Worm (Caenorhabditis elegans) whole organism, young adult: ENCODE results near the gene trx-3.

ENCODE experiments used
- B0019.2 ChIP-seq: fragments of 200-800 bp; sonication (Bioruptor generic); conservative IDR thresholded peaks from 2 replicates; pipeline ENCODE4 v1.3.6; 2022; ENCODE audit warnings: missing genetic modification reagents, missing genetic modification characterization, missing compliant biosample characterization
- B0336.3 ChIP-seq: fragments of 200-800 bp; sonication (Bioruptor generic); IDR thresholded peaks from 2 replicates; pipeline ENCODE4 v1.3.6; 2022; ENCODE audit warnings: missing genetic modification characterization, missing compliant biosample characterization
- D2030.7 ChIP-seq: fragments of 200-800 bp; sonication (Bioruptor generic); IDR thresholded peaks from 2 replicates; pipeline ENCODE4 v1.3.6; 2022; ENCODE audit warnings: missing genetic modification reagents, missing genetic modification characterization, missing compliant biosample characterization
- F49E8.2 ChIP-seq: sonication (generic microtip); optimal IDR thresholded peaks from 3 replicates; lab custom pipeline; 2017; ENCODE audit warnings: missing genetic modification characterization, mild to moderate bottlenecking, missing compliant biosample characterization, antibody characterized with exemption, moderate library complexity; ENCODE audit not compliant: insufficient read depth
- Y53F4B.3 ChIP-seq: fragments of 200-800 bp; sonication (Bioruptor generic); IDR thresholded peaks from 2 replicates; pipeline ENCODE4 v1.3.6; 2022; ENCODE audit warnings: missing genetic modification reagents, missing genetic modification characterization, missing compliant biosample characterization
- Y53G8AR.9 ChIP-seq: fragments of 200-800 bp; sonication (Bioruptor generic); conservative IDR thresholded peaks from 2 replicates; pipeline ENCODE4 v1.3.6; 2022; ENCODE audit warnings: missing genetic modification reagents, missing genetic modification characterization, missing compliant biosample characterization
- akir-1 ChIP-seq: fragments of 200-800 bp; sonication (Bioruptor generic); optimal IDR thresholded peaks from 2 replicates; lab custom pipeline; 2018; ENCODE audit warnings: mild to moderate bottlenecking, missing genetic modification characterization, moderate library complexity, missing compliant biosample characterization
- aptf-2 ChIP-seq: fragments of 200-800 bp; sonication (Bioruptor generic); conservative IDR thresholded peaks from 2 replicates; pipeline ENCODE4 v1.3.6; 2022; ENCODE audit warnings: missing genetic modification reagents, missing genetic modification characterization, missing compliant biosample characterization
- attf-3 ChIP-seq: fragments of 200-800 bp; sonication (Bioruptor generic); conservative IDR thresholded peaks from 2 replicates; pipeline ENCODE4 v1.3.6; 2022; ENCODE audit warnings: missing genetic modification reagents, missing genetic modification characterization, missing compliant biosample characterization
- attf-6 ChIP-seq: fragments of 200-800 bp; sonication (Bioruptor generic); IDR thresholded peaks from 2 replicates; pipeline ENCODE4 v1.3.6; 2022; ENCODE audit warnings: missing genetic modification reagents, missing genetic modification characterization, missing compliant biosample characterization
- bed-2 ChIP-seq: fragments of 200-800 bp; sonication (Bioruptor generic); IDR thresholded peaks from 2 replicates; pipeline ENCODE4 v1.3.6; 2022; ENCODE audit warnings: missing genetic modification reagents, missing genetic modification characterization, missing compliant biosample characterization
- ceh-91 ChIP-seq: fragments of 200-800 bp; sonication (Bioruptor generic); IDR thresholded peaks from 2 replicates; pipeline ENCODE4 v1.3.6; 2022; ENCODE audit warnings: missing genetic modification reagents, missing genetic modification characterization, missing compliant biosample characterization
- die-1 ChIP-seq: sonication (generic microtip); optimal IDR thresholded peaks from 2 replicates; lab custom pipeline; 2016; ENCODE audit warnings: missing genotype, mild to moderate bottlenecking, missing genetic modification characterization, missing compliant biosample characterization
- dox-1 ChIP-seq: fragments of 200-800 bp; sonication (Bioruptor generic); IDR thresholded peaks from 2 replicates; pipeline ENCODE4 v1.3.6; 2022; ENCODE audit warnings: missing genetic modification reagents, missing genetic modification characterization, missing compliant biosample characterization
- egrh-3 ChIP-seq: fragments of 200-800 bp; sonication (Bioruptor generic); IDR thresholded peaks from 2 replicates; pipeline ENCODE4 v1.3.6; 2022; ENCODE audit warnings: missing genetic modification reagents, missing genetic modification characterization, missing compliant biosample characterization
- gei-17 ChIP-seq: fragments of 200-800 bp; sonication (Bioruptor generic); optimal IDR thresholded peaks from 2 replicates; lab custom pipeline; 2018; ENCODE audit warnings: mild to moderate bottlenecking, missing genetic modification characterization, missing compliant biosample characterization
- hmg-1.2 ChIP-seq: fragments of 200-800 bp; sonication (Bioruptor generic); IDR thresholded peaks from 2 replicates; pipeline ENCODE4 v1.3.6; 2022; ENCODE audit warnings: missing genetic modification reagents, missing genetic modification characterization, missing compliant biosample characterization
- hrde-1 ChIP-seq: sonication (generic microtip); optimal IDR thresholded peaks from 2 replicates; lab custom pipeline; 2016; ENCODE audit warnings: missing genetic modification characterization, mild to moderate bottlenecking, missing compliant biosample characterization, moderate library complexity, missing genotype, missing genetic modification reagents, borderline replicate concordance
- let-526 ChIP-seq: fragments of 200-800 bp; sonication (Bioruptor generic); IDR thresholded peaks from 2 replicates; pipeline ENCODE4 v1.3.6; 2022; ENCODE audit warnings: missing genetic modification reagents, missing genetic modification characterization, missing compliant biosample characterization
- lin-26 ChIP-seq: fragments of 200-800 bp; sonication (Bioruptor generic); IDR thresholded peaks from 2 replicates; pipeline ENCODE4 v1.3.6; 2022; ENCODE audit warnings: missing genetic modification reagents, missing genetic modification characterization, missing compliant biosample characterization
- lsl-1 ChIP-seq: fragments of 200-800 bp; sonication (Bioruptor generic); optimal IDR thresholded peaks from 2 replicates; lab custom pipeline; 2018; ENCODE audit warnings: mild to moderate bottlenecking, missing genetic modification characterization, moderate library complexity, missing compliant biosample characterization
- lsy-27 ChIP-seq: sonication (generic microtip); optimal IDR thresholded peaks from 2 replicates; lab custom pipeline; 2017; ENCODE audit warnings: missing genetic modification characterization, mild to moderate bottlenecking, missing compliant biosample characterization, antibody characterized with exemption, missing genotype, borderline replicate concordance; ENCODE audit not compliant: insufficient read depth
- madf-10 ChIP-seq: sonication (generic microtip); optimal IDR thresholded peaks from 2 replicates; lab custom pipeline; 2016; ENCODE audit warnings: mild to moderate bottlenecking, missing genetic modification characterization, missing compliant biosample characterization
- mel-28 ChIP-seq: sonication (generic microtip); optimal IDR thresholded peaks from 2 replicates; lab custom pipeline; 2016; ENCODE audit warnings: borderline replicate concordance, mild to moderate bottlenecking, missing genetic modification characterization, missing compliant biosample characterization
- nfyb-1 ChIP-seq: fragments of 200-800 bp; sonication (Bioruptor generic); IDR thresholded peaks from 2 replicates; pipeline ENCODE4 v1.3.6; 2022; ENCODE audit warnings: missing genetic modification reagents, missing genetic modification characterization, missing compliant biosample characterization
- nhr-80 ChIP-seq: sonication (generic microtip); optimal IDR thresholded peaks from 2 replicates; lab custom pipeline; 2016; ENCODE audit warnings: missing genetic modification characterization, missing compliant biosample characterization
- pha-4 ChIP-seq: fragments of 150-350 bp; sonication (generic microtip); optimal IDR thresholded peaks from 2 replicates; lab custom pipeline; 2014; ENCODE audit warnings: missing biosample characterization, missing genetic modification reagents, missing genetic modification characterization
- rcor-1 ChIP-seq: fragments of 200-800 bp; sonication (Bioruptor generic); IDR thresholded peaks from 2 replicates; pipeline ENCODE4 v1.3.6; 2022; ENCODE audit warnings: missing genetic modification reagents, missing genetic modification characterization, missing compliant biosample characterization
- rec-8 ChIP-seq, 2 experiments: sonication (generic microtip); optimal IDR thresholded peaks; 2 replicates each; lab custom pipeline; 2016; ENCODE audit warnings: mild to moderate bottlenecking in 2 of 2, missing genetic modification characterization in 2 of 2, missing genetic modification reagents in 2 of 2, missing genotype in 2 of 2, missing biosample characterization in 1 of 2, missing compliant biosample characterization in 1 of 2, moderate library complexity in 1 of 2
- sea-2 ChIP-seq: fragments of 200-800 bp; sonication (Bioruptor generic); IDR thresholded peaks from 2 replicates; pipeline ENCODE4 v1.3.6; 2022; ENCODE audit warnings: missing genetic modification characterization, missing compliant biosample characterization
- snpc-3.4 ChIP-seq: sonication (generic microtip); optimal IDR thresholded peaks from 2 replicates; lab custom pipeline; 2017; ENCODE audit warnings: missing genetic modification characterization, mild to moderate bottlenecking, missing compliant biosample characterization, antibody characterized with exemption, moderate library complexity, missing genotype, missing genetic modification reagents
- sptf-2 ChIP-seq: fragments of 200-800 bp; sonication (Bioruptor generic); optimal IDR thresholded peaks from 2 replicates; lab custom pipeline; 2018; ENCODE audit warnings: mild to moderate bottlenecking, missing genetic modification characterization, missing compliant biosample characterization
- tbx-9 ChIP-seq: sonication (generic microtip); optimal IDR thresholded peaks from 2 replicates; lab custom pipeline; 2016; ENCODE audit warnings: borderline replicate concordance, missing genetic modification characterization, inconsistent platforms, missing compliant biosample characterization
- tlf-1 ChIP-seq: fragments of 200-800 bp; sonication (Bioruptor generic); optimal IDR thresholded peaks from 2 replicates; lab custom pipeline; 2018; ENCODE audit warnings: mild to moderate bottlenecking, missing genetic modification characterization, missing compliant biosample characterization
- unc-62 ChIP-seq: fragments of 150-350 bp; optimal IDR thresholded peaks from 2 replicates; lab custom pipeline; 2014; ENCODE audit warnings: missing biosample characterization, missing genetic modification reagents, missing genetic modification characterization
- zfh-2 ChIP-seq: fragments of 200-800 bp; sonication (Bioruptor generic); conservative IDR thresholded peaks from 2 replicates; pipeline ENCODE4 v1.3.6; 2022; ENCODE audit warnings: missing genetic modification reagents, missing genetic modification characterization, missing compliant biosample characterization
- ztf-18 ChIP-seq: sonication (generic microtip); optimal IDR thresholded peaks from 2 replicates; lab custom pipeline; 2016; ENCODE audit warnings: missing genotype, mild to moderate bottlenecking, missing genetic modification characterization, missing compliant biosample characterization
- ztf-26 ChIP-seq: sonication (generic microtip); optimal IDR thresholded peaks from 2 replicates; lab custom pipeline; 2017; ENCODE audit warnings: missing genetic modification characterization, missing compliant biosample characterization

Gene trx-3

DNA sequence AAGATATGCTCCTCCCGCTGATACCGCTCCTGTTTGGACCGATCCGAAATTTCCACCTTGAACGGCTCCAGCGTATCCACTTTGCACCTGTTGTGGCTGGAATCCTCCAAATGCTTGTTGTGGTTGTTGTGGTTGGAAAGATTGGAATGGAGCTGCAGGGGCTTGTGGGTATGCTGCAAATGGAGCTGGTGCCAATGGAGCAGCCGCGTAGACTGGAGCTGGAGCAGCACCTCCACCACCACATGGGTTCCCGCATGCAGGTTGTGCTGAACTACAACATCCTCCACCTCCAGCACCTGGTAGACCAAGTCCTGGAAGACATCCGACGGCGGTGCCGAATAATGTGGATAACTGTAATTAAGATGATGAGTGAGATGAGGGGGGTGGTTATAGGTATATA is 36.6 kb downstream of the trx-3 start:
- TF ChIP-seq zfh-2 (GFP tag; lab: Robert Waterston, UW) = peak; percentile 73; the same call in 1 of the 2 replicates
- no peak for TF ChIP-seq snpc-3.4 (tag; lab: Kevin White, UChicago)
- peak; percentile 54; the same call in 1 of the 2 replicates for TF ChIP-seq egrh-3

DNA sequence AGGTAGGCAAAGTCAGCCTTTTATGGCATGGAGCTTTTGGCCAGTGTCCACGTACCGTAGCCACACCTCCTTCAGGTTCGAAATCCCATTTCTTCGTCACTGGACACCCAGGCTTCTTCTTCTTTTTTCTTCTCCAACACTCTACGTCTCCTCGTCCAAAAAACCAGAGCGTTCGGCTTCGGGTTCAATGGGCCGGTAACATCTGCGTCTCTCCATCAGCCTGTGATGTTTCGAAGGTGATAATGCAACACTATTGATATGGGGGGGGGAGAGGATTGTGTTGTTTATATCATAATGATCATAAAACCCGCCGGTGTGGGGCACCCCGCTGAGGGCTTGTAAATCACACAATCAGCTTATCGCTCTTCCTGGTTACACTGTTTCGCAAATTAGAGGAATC is 38.1 kb downstream of the trx-3 start, which contains the start of gene ZK180.6:
Gene ZK180.6, minus strand, starts transcription at position 101 of the 400 bp plus-strand sequence.
- no peak for TF ChIP-seq ztf-18 (tag; lab: Kevin White, UChicago)
- TF ChIP-seq gei-17 (GFP tag; lab: Kevin White, UChicago) = no peak
- TF ChIP-seq attf-3 = no peak
- no peak for TF ChIP-seq hrde-1 (tag; lab: Kevin White, UChicago)
- TF ChIP-seq let-526 = no peak
- TF ChIP-seq akir-1 (GFP tag; lab: Kevin White, UChicago) = no peak
- TF ChIP-seq Y53F4B.3 (GFP tag; lab: Robert Waterston, UW) = no peak
- TF ChIP-seq, all 124 proteins: peak for 0

DNA sequence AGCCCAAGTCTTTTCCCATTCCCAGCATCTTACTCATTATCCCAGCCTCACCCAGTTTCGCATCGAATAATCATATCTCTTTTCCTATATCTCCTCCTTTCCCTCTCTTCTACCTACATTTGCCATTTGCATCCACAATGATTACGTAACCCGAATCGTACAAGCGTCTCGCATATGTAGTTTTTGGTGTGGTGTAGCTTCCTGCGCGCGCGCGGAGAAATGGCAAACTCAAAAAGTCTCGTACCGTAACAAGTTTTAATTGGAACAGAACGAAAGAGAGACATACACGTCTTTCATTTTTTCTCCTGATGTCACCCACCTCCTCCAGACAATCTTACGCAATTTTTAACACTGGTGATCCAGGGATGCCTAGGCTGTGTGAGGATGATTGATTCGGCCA is 39.2 kb downstream of the trx-3 start:
- TF ChIP-seq nfyb-1 (GFP tag; lab: Robert Waterston, UW) (no peak), B0019.2 (GFP tag; lab: Robert Waterston, UW) (no peak), tlf-1 (GFP tag; lab: Kevin White, UChicago) (no peak), pha-4 (no peak), F49E8.2 (tag; lab: Kevin White, UChicago) (no peak), sea-2 (GFP tag; lab: Robert Waterston, UW) (no peak), mel-28 (tag; lab: Kevin White, UChicago) (no peak), ztf-26 (tag; lab: Kevin White, UChicago) (no peak), Y53G8AR.9 (GFP tag; lab: Robert Waterston, UW) (no peak), rcor-1 (no peak), lsy-27 (tag; lab: Kevin White, UChicago) (no peak), lsl-1 (GFP tag; lab: Kevin White, UChicago) (no peak)

DNA sequence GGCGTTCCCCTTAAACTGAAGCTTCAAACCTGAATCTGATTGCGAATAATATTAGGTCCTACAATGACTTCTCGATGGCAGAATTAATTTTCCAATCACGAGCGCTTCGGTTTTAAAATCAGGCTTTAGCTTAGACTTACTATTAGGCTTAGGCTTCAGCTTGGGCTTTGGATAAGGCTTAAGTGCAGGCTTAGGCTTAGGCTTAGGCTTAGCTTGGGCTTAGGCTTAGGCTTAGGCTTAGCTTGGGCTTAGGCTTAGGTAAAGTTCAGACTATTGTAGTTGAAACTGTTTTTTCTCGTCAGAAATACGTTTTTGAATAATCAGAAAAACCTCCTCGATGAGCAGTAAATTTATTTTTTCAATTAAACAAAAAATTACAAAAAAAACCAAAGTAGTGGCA is 39.9 kb downstream of the trx-3 start:
- TF ChIP-seq hmg-1.2 (GFP tag; lab: Robert Waterston, UW) (no peak), D2030.7 (GFP tag; lab: Robert Waterston, UW) (no peak), gei-17 (GFP tag; lab: Kevin White, UChicago) (no peak), aptf-2 (GFP tag; lab: Robert Waterston, UW) (no peak), die-1 (tag; lab: Kevin White, UChicago) (no peak), B0336.3 (GFP tag; lab: Robert Waterston, UW) (no peak), attf-6 (GFP tag; lab: Robert Waterston, UW) (no peak), rec-8 (tag; optimal IDR thresholded peaks at IDR 0.05; lab: Kevin White, UChicago) (no peak)
- TF ChIP-seq, all 124 proteins: peak for 0

DNA sequence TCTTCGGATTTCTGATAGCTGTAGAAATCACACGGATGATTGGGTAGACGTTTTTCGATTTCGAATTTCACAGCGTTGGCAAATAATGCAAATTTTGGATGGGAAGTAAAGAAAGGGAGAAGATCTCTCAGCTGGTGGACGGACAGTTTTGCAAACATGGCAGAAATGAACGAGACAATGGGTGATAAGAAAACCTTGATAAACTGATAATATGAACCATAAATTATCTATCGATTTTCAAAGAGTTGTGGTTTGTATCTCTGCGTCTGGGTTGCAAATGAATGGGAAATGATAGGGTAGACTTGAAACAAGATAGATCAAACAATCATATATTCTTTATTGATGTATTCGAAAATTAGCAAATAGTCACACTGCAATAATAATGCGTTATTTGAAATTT is 43.3 kb downstream of the trx-3 start, which contains the start of gene ZK185.3:
Gene ZK185.3, minus strand, starts transcription at position 263 of the 400 bp plus-strand sequence.
- TF ChIP-seq bed-2 (GFP tag; lab: Robert Waterston, UW) (no peak), sptf-2 (GFP tag; lab: Kevin White, UChicago) (no peak), nhr-80 (tag; lab: Kevin White, UChicago) (peak; percentile 72), dox-1 (GFP tag; lab: Robert Waterston, UW) (0 out of 2 replicates have a peak, but pooled peaks have one; percentile 14), nfyb-1 (GFP tag; lab: Robert Waterston, UW) (no peak), lin-26 (GFP tag; lab: Robert Waterston, UW) (no peak), unc-62 (GFP tag; lab: Kevin White, UChicago) (no peak), tbx-9 (tag; lab: Kevin White, UChicago) (no peak), madf-10 (no peak), ceh-91 (GFP tag; lab: Robert Waterston, UW) (no peak)
